Worm (Caenorhabditis elegans): ENCODE measurements around the gene D1079.1.

D1079.1 gene

ce11 chrX:4453101-4453500, 50.1 kb downstream of the D1079.1 start (continued):
- TF ChIP-seq nhr-179 (tag; optimal IDR thresholded peaks at IDR 0.05) = no peak
- TF ChIP-seq tbx-9 (tag; optimal IDR thresholded peaks at IDR 0.05; ENCODE audit: borderline replicate concordance) = no peak
- TF ChIP-seq ZK185.1 (tag; optimal IDR thresholded peaks at IDR 0.05; ENCODE audit: poor library complexity, severe bottlenecking) = peak; percentile 39
- TF ChIP-seq B0019.2 (GFP tag; conservative IDR thresholded peaks at IDR 0.05) = no peak
- no peak for TF ChIP-seq egrh-3 (GFP tag; IDR thresholded peaks at IDR 0.05)
- TF ChIP-seq tbp1 (GFP tag; optimal IDR thresholded peaks at IDR 0.05) = peak; percentile 93
- no peak for TF ChIP-seq let-526 (GFP tag; IDR thresholded peaks at IDR 0.05)
- TF ChIP-seq B0035.1 (tag; optimal IDR thresholded peaks at IDR 0.05) = no peak
- no peak for TF ChIP-seq ztf-3 (GFP tag; optimal IDR thresholded peaks at IDR 0.05)
- TF ChIP-seq cebp-2 (GFP tag; IDR thresholded peaks at IDR 0.05) = no peak
- TF ChIP-seq D2030.7 (GFP tag; IDR thresholded peaks at IDR 0.05) = peak; percentile 68
- peak; percentile 35 for TF ChIP-seq T07F8.4 (tag; optimal IDR thresholded peaks at IDR 0.05)
- no peak for TF ChIP-seq ztf-26 (tag; optimal IDR thresholded peaks at IDR 0.05)
- no peak for TF ChIP-seq ama-1 (optimal IDR thresholded peaks at IDR 0.05)
- TF ChIP-seq ama-1 (GFP tag; optimal IDR thresholded peaks at IDR 0.05) = peak in 1 of 2 experiments; percentile 35
- no peak for TF ChIP-seq repo-1 (tag; optimal IDR thresholded peaks at IDR 0.05)
- peak; percentile 85 for TF ChIP-seq rpc-1 (optimal IDR thresholded peaks at IDR 0.05)
- peak; percentile 97 for TF ChIP-seq rpc-1 (tag; optimal IDR thresholded peaks at IDR 0.05)
- TF ChIP-seq ekl-4 (GFP tag; IDR thresholded peaks at IDR 0.05) = peak; percentile 13; the same call in 1 of the 2 replicates
- no peak for TF ChIP-seq hlh-26 (GFP tag; conservative IDR thresholded peaks at IDR 0.05)
- TF ChIP-seq dox-1 (GFP tag; IDR thresholded peaks at IDR 0.05) = peak; percentile 71
- no peak for TF ChIP-seq akir-1 (GFP tag; optimal IDR thresholded peaks at IDR 0.05)
- TF ChIP-seq pha-4 (tag; optimal IDR thresholded peaks at IDR 0.05) = no peak
- TF ChIP-seq dpl-1 (GFP tag; optimal IDR thresholded peaks at IDR 0.05) = no peak
- TF ChIP-seq F39B2.1 (GFP tag; IDR thresholded peaks at IDR 0.05) = no peak
- TF ChIP-seq atf-7 (tag; optimal IDR thresholded peaks at IDR 0.05) = no peak
- peak; percentile 83 for TF ChIP-seq B0261.1 (tag; optimal IDR thresholded peaks at IDR 0.05)
- TF ChIP-seq F49E8.2 (tag; optimal IDR thresholded peaks at IDR 0.05; ENCODE audit: insufficient read depth) = peak; percentile 33
- no peak for TF ChIP-seq unc-130 (GFP tag; optimal IDR thresholded peaks at IDR 0.05)
- TF ChIP-seq nfya-2 (GFP tag; IDR thresholded peaks at IDR 0.05) = no peak
- TF ChIP-seq Y56A3A.18 (GFP tag; IDR thresholded peaks at IDR 0.05) = 0 out of 2 replicates have a peak, but pooled peaks have one; percentile 26
- TF ChIP-seq mxl-1 (tag; optimal IDR thresholded peaks at IDR 0.05) = no peak
- no peak for TF ChIP-seq chd-7 (tag; optimal IDR thresholded peaks at IDR 0.05)
- TF ChIP-seq nhr-80 (tag; optimal IDR thresholded peaks at IDR 0.05) = peak; percentile 1
- TF ChIP-seq F37B4.10 (GFP tag; IDR thresholded peaks at IDR 0.05) = no peak
- no peak for TF ChIP-seq tlf-1 (GFP tag; optimal IDR thresholded peaks at IDR 0.05)
- TF ChIP-seq attf-3 (GFP tag; conservative IDR thresholded peaks at IDR 0.05) = no peak
- no peak for TF ChIP-seq nhr-27 (tag; optimal IDR thresholded peaks at IDR 0.05)
- no peak for TF ChIP-seq aptf-3 (GFP tag; IDR thresholded peaks at IDR 0.05)
- TF ChIP-seq xnd-1 (tag; optimal IDR thresholded peaks at IDR 0.05) = no peak
- TF ChIP-seq Y95B8A.8 (GFP tag; IDR thresholded peaks at IDR 0.05) = no peak
- no peak for TF ChIP-seq lir-1 (GFP tag; conservative IDR thresholded peaks at IDR 0.05)
- peak; percentile 57 for TF ChIP-seq F57A8.1 (GFP tag; optimal IDR thresholded peaks at IDR 0.05)
- TF ChIP-seq snpc-1.3 (tag; optimal IDR thresholded peaks at IDR 0.05; ENCODE audit: insufficient read depth) = peak; percentile 86
- TF ChIP-seq fkh-3 (tag; optimal IDR thresholded peaks at IDR 0.05) = peak; percentile 16
- TF ChIP-seq bed-2 (GFP tag; IDR thresholded peaks at IDR 0.05) = no peak
- TF ChIP-seq lin-54 (GFP tag; optimal IDR thresholded peaks at IDR 0.05) = no peak
- TF ChIP-seq sea-2 (GFP tag; IDR thresholded peaks at IDR 0.05) = no peak
- TF ChIP-seq efl-1 (GFP tag; optimal IDR thresholded peaks at IDR 0.05) = no peak
- no peak for TF ChIP-seq T26A5.8 (tag; optimal IDR thresholded peaks at IDR 0.05)
- no peak for TF ChIP-seq attf-6 (GFP tag; IDR thresholded peaks at IDR 0.05)

Data from whole organism, young adult.